Worm (Caenorhabditis elegans) whole organism, mixed stage, embryonic: ENCODE data around the gene M70.1.

Experiments
- M03D4.4 ChIP-seq: sonication (generic microtip); optimal IDR thresholded peaks from 2 replicates; lab custom pipeline; 2017; ENCODE audit warnings: mild to moderate bottlenecking, missing genetic modification characterization, missing compliant biosample characterization
- bed-3 ChIP-seq: fragments of 200-800 bp; sonication (Bioruptor generic); optimal IDR thresholded peaks from 3 replicates; lab custom pipeline; 2018; ENCODE audit warnings: mild to moderate bottlenecking, missing genetic modification characterization, moderate library complexity, missing compliant biosample characterization
- blmp-1 ChIP-seq: fragments of 150-350 bp; optimal IDR thresholded peaks from 2 replicates; lab custom pipeline; 2014; ENCODE audit warnings: missing biosample characterization, missing genetic modification characterization
- ceh-39 ChIP-seq: fragments of 150-350 bp; optimal IDR thresholded peaks from 2 replicates; lab custom pipeline; 2014; ENCODE audit warnings: missing biosample characterization, missing genetic modification characterization
- ceh-43 ChIP-seq: fragments of 200-800 bp; sonication (Bioruptor generic); optimal IDR thresholded peaks from 2 replicates; lab custom pipeline; 2018; ENCODE audit warnings: mild to moderate bottlenecking, missing genetic modification characterization, moderate library complexity, missing compliant biosample characterization
- ceh-83 ChIP-seq: fragments of 200-800 bp; sonication (Bioruptor generic); optimal IDR thresholded peaks from 2 replicates; lab custom pipeline; 2018; ENCODE audit warnings: mild to moderate bottlenecking, missing genetic modification characterization, missing compliant biosample characterization
- ces-1 ChIP-seq: fragments of 150-350 bp; optimal IDR thresholded peaks from 2 replicates; lab custom pipeline; 2014; ENCODE audit warnings: missing biosample characterization, missing genetic modification reagents, missing genetic modification characterization
- cnd-1 ChIP-seq: fragments of 200-800 bp; sonication (Bioruptor generic); optimal IDR thresholded peaks from 2 replicates; lab custom pipeline; 2018; ENCODE audit warnings: mild to moderate bottlenecking, missing genetic modification characterization, missing compliant biosample characterization
- drap-1 ChIP-seq: fragments of 200-800 bp; sonication (Bioruptor generic); optimal IDR thresholded peaks from 3 replicates; lab custom pipeline; 2018; ENCODE audit warnings: mild to moderate bottlenecking, missing genetic modification characterization, missing compliant biosample characterization
- elt-1 ChIP-seq: sonication (generic microtip); optimal IDR thresholded peaks from 2 replicates; lab custom pipeline; 2017; ENCODE audit warnings: missing genetic modification characterization, mild to moderate bottlenecking, missing compliant biosample characterization, antibody characterized with exemption, moderate library complexity, borderline replicate concordance; ENCODE audit not compliant: insufficient read depth
- elt-3 ChIP-seq: fragments of 150-350 bp; optimal IDR thresholded peaks from 2 replicates; lab custom pipeline; 2014; ENCODE audit warnings: missing biosample characterization, missing genetic modification characterization
- flh-1 ChIP-seq: fragments of 200-800 bp; sonication (Bioruptor generic); optimal IDR thresholded peaks from 2 replicates; lab custom pipeline; 2018; ENCODE audit warnings: mild to moderate bottlenecking, missing genetic modification characterization, moderate library complexity, missing compliant biosample characterization
- ham-2 ChIP-seq: fragments of 200-800 bp; sonication (Bioruptor generic); optimal IDR thresholded peaks from 2 replicates; lab custom pipeline; 2018; ENCODE audit warnings: mild to moderate bottlenecking, missing genetic modification characterization, missing compliant biosample characterization
- hlh-1 ChIP-seq: fragments of 150-350 bp; optimal IDR thresholded peaks from 2 replicates; lab custom pipeline; 2014; ENCODE audit warnings: missing biosample characterization, missing genetic modification reagents, missing genetic modification characterization
- lin-13 ChIP-seq: fragments of 150-350 bp; optimal IDR thresholded peaks from 2 replicates; lab custom pipeline; 2014; ENCODE audit warnings: missing biosample characterization, missing genetic modification characterization
- lin-32 ChIP-seq: fragments of 200-800 bp; sonication (Bioruptor generic); optimal IDR thresholded peaks from 2 replicates; lab custom pipeline; 2018; ENCODE audit warnings: mild to moderate bottlenecking, missing genetic modification characterization, missing compliant biosample characterization
- lsy-2 ChIP-seq: fragments of 150-350 bp; optimal IDR thresholded peaks from 2 replicates; lab custom pipeline; 2014; ENCODE audit warnings: missing biosample characterization, missing genetic modification characterization
- mab-5 ChIP-seq: fragments of 150-350 bp; optimal IDR thresholded peaks from 2 replicates; lab custom pipeline; 2014; ENCODE audit warnings: missing biosample characterization, missing genetic modification characterization
- mep-1 ChIP-seq: fragments of 150-350 bp; optimal IDR thresholded peaks from 2 replicates; lab custom pipeline; 2017; ENCODE audit warnings: missing biosample characterization, missing genetic modification reagents, missing genetic modification characterization, inconsistent platforms
- mls-2 ChIP-seq: sonication (generic microtip); optimal IDR thresholded peaks from 2 replicates; lab custom pipeline; 2016; ENCODE audit warnings: mild to moderate bottlenecking, missing genetic modification characterization, moderate library complexity, missing compliant biosample characterization
- nhr-12 ChIP-seq: fragments of 150-350 bp; optimal IDR thresholded peaks from 2 replicates; lab custom pipeline; 2014; ENCODE audit warnings: missing biosample characterization, missing genetic modification characterization
- nhr-2 ChIP-seq: fragments of 150-350 bp; optimal IDR thresholded peaks from 2 replicates; lab custom pipeline; 2014; ENCODE audit warnings: missing biosample characterization, missing genetic modification characterization
- nhr-237 ChIP-seq: fragments of 150-350 bp; optimal IDR thresholded peaks from 2 replicates; lab custom pipeline; 2014; ENCODE audit warnings: missing biosample characterization, missing genetic modification characterization
- nhr-76 ChIP-seq: sonication (generic microtip); optimal IDR thresholded peaks from 2 replicates; lab custom pipeline; 2017; ENCODE audit warnings: missing biosample characterization, missing genetic modification characterization
- sem-2 ChIP-seq: fragments of 200-800 bp; sonication (Bioruptor generic); optimal IDR thresholded peaks from 2 replicates; lab custom pipeline; 2018; ENCODE audit warnings: mild to moderate bottlenecking, missing genetic modification characterization, missing compliant biosample characterization
- snpc-4 ChIP-seq: fragments of 150-350 bp; optimal IDR thresholded peaks from 2 replicates; lab custom pipeline; 2014; ENCODE audit warnings: missing biosample characterization, missing genetic modification characterization
- sptf-1 ChIP-seq: sonication (generic microtip); optimal IDR thresholded peaks from 2 replicates; lab custom pipeline; 2017; ENCODE audit warnings: mild to moderate bottlenecking, missing genetic modification characterization, moderate library complexity, missing compliant biosample characterization
- tbx-8 ChIP-seq: fragments of 200-800 bp; sonication (Bioruptor generic); optimal IDR thresholded peaks from 2 replicates; lab custom pipeline; 2018; ENCODE audit warnings: mild to moderate bottlenecking, missing genetic modification characterization, moderate library complexity, missing compliant biosample characterization
- unc-120 ChIP-seq: sonication (generic microtip); optimal IDR thresholded peaks from 2 replicates; lab custom pipeline; 2017; ENCODE audit warnings: missing genetic modification characterization, missing compliant biosample characterization; ENCODE audit not compliant: poor library complexity, severe bottlenecking
- unc-39 ChIP-seq: fragments of 150-350 bp; optimal IDR thresholded peaks from 2 replicates; lab custom pipeline; 2014; ENCODE audit warnings: missing biosample characterization, missing genetic modification characterization
- unc-62 ChIP-seq: fragments of 150-350 bp; optimal IDR thresholded peaks from 2 replicates; lab custom pipeline; 2014; ENCODE audit warnings: missing biosample characterization, missing genetic modification reagents, missing genetic modification characterization
- zip-8 ChIP-seq: fragments of 150-350 bp; optimal IDR thresholded peaks from 2 replicates; lab custom pipeline; 2014; ENCODE audit warnings: missing biosample characterization, missing genetic modification characterization
- ztf-11 ChIP-seq: fragments of 150-350 bp; optimal IDR thresholded peaks from 2 replicates; lab custom pipeline; 2014; ENCODE audit warnings: missing biosample characterization, missing genetic modification characterization

The M70.1 gene

DNA sequence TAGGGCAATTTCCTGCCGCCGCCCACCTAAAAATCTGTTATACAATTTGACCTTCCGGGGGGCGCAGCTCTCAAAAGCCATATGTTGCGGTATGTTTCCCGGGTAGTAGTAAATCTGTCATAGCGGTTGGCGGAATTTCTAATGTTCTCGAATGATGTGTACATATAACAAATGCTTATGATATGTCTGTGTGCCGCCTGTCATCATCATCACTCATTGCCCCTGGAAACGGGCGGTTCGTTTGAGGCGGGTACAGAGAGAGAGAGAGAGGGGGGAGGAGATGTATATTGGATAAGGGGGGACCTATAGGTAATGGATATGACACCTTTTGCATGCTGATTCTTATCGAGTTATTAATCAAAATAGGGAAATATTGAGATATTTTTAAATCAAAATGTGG lies 51.0 kb downstream of the M70.1 start:
- TF ChIP-seq ces-1 (GFP tag; lab: Kevin White, UChicago): no peak
- TF ChIP-seq unc-62: peak; percentile 79
- no peak for TF ChIP-seq zip-8 (tag; lab: Kevin White, UChicago)
- no peak for TF ChIP-seq sem-2 (GFP tag; lab: Kevin White, UChicago)
- no peak for TF ChIP-seq mep-1 (tag; lab: Kevin White, UChicago)
- no peak for TF ChIP-seq bed-3 (GFP tag; lab: Kevin White, UChicago)
- TF ChIP-seq ceh-43: no peak
- peak; percentile 1 for TF ChIP-seq hlh-1
- TF ChIP-seq sptf-1 (tag; lab: Kevin White, UChicago): no peak
- no peak for TF ChIP-seq blmp-1 (tag; lab: Kevin White, UChicago)
- TF ChIP-seq nhr-237 (tag; lab: Kevin White, UChicago): no peak
- TF ChIP-seq unc-39: no peak
- no peak for TF ChIP-seq elt-3
- no peak for TF ChIP-seq nhr-12 (tag; lab: Kevin White, UChicago)
- TF ChIP-seq nhr-2 (tag; lab: Kevin White, UChicago): peak; percentile 39
- TF ChIP-seq ztf-11: no peak
- no peak for TF ChIP-seq tbx-8 (GFP tag; lab: Kevin White, UChicago)
- no peak for TF ChIP-seq cnd-1 (tag; lab: Kevin White, UChicago)
- TF ChIP-seq snpc-4: no peak
- no peak for TF ChIP-seq ceh-39
- peak; percentile 66 for TF ChIP-seq elt-1 (tag; lab: Kevin White, UChicago)
- no peak for TF ChIP-seq mls-2
- no peak for TF ChIP-seq unc-120 (tag; lab: Kevin White, UChicago)
- no peak for TF ChIP-seq nhr-76 (tag; lab: Kevin White, UChicago)
- TF ChIP-seq flh-1 (GFP tag; lab: Kevin White, UChicago): no peak
- no peak for TF ChIP-seq ceh-83 (GFP tag; lab: Kevin White, UChicago)
- no peak for TF ChIP-seq lin-32
- TF ChIP-seq lin-13 (tag; lab: Kevin White, UChicago): no peak
- TF ChIP-seq drap-1: no peak
- TF ChIP-seq lsy-2: no peak
- TF ChIP-seq mab-5 (tag; lab: Kevin White, UChicago): no peak
- no peak for TF ChIP-seq ham-2 (GFP tag; lab: Kevin White, UChicago)

DNA sequence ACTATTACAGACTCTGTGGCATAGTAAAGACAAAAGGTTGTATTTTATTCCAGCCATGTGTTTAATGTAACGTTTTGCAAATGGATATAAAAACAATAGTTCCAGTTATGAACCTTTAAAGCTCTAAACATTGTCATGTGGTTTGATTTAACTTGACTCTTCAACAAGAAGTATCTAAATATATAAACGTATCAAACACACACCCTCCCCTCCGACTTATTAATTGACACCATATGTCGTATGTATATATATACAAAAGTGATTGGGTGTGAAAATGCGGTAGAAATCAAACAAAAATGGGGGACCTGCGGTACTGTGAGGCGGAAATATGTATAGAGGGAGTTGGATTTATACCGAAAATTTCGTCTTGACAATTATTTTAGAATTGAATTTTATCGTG lies 52.7 kb downstream of the M70.1 start:
- TF ChIP-seq M03D4.4 (tag; lab: Kevin White, UChicago) (no peak), unc-62 (no peak), nhr-12 (tag; lab: Kevin White, UChicago) (no peak), nhr-237 (tag; lab: Kevin White, UChicago) (no peak), zip-8 (tag; lab: Kevin White, UChicago) (no peak), mls-2 (no peak)

DNA sequence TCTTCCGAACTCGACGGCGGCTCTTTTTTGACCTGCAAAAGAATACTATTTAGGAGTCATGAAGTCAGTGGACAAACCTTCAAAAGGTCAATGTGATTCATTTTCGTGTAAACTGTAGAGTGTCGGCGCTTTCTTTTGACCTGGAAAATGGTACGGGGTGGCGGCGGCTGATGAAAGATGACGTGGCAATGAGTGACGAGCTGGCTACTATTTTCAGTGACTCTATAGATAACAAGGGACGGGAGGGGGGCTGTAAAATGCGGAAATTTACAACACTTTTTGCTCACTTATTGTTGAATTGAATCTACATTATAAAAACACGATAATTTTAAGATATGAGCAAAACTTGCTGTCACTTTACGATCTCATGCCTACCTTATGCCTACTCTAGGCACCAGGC lies 54.5 kb downstream of the M70.1 start, which contains the start of gene lin-1:
lin-1 (minus strand) TSS at position 101 of the 400 bp plus-strand sequence.
- no peak for TF ChIP-seq sptf-1 (tag; lab: Kevin White, UChicago)
